Worm (Caenorhabditis elegans) whole organism, midembryonic: Measurements from ENCODE around the gene mup-4.

Source experiments
- T22C8.4 ChIP-seq: fragments of 200-800 bp; sonication (Bioruptor generic); IDR thresholded peaks from 2 replicates; pipeline ENCODE4 v1.3.6; 2022; ENCODE audit warnings: missing genetic modification characterization, missing compliant biosample characterization
- flt-1 ChIP-seq: fragments of 200-800 bp; sonication (Bioruptor generic); IDR thresholded peaks from 2 replicates; pipeline ENCODE4 v1.3.6; 2022; ENCODE audit warnings: missing genetic modification characterization, missing compliant biosample characterization
- med-1 ChIP-seq: sonication (generic microtip); optimal IDR thresholded peaks from 2 replicates; lab custom pipeline; 2017; ENCODE audit warnings: missing genetic modification characterization, mild to moderate bottlenecking, missing compliant biosample characterization, antibody characterized with exemption, missing genetic modification reagents; ENCODE audit not compliant: insufficient read depth
- tab-1 ChIP-seq: fragments of 200-800 bp; sonication (Bioruptor generic); IDR thresholded peaks from 2 replicates; pipeline ENCODE4 v1.3.6; 2022; ENCODE audit warnings: missing genetic modification characterization, missing compliant biosample characterization
- ztf-29 ChIP-seq: fragments of 200-800 bp; sonication (Bioruptor generic); IDR thresholded peaks from 2 replicates; pipeline ENCODE4 v1.3.6; 2022; ENCODE audit warnings: missing genetic modification reagents, missing genetic modification characterization, missing compliant biosample characterization

DNA sequence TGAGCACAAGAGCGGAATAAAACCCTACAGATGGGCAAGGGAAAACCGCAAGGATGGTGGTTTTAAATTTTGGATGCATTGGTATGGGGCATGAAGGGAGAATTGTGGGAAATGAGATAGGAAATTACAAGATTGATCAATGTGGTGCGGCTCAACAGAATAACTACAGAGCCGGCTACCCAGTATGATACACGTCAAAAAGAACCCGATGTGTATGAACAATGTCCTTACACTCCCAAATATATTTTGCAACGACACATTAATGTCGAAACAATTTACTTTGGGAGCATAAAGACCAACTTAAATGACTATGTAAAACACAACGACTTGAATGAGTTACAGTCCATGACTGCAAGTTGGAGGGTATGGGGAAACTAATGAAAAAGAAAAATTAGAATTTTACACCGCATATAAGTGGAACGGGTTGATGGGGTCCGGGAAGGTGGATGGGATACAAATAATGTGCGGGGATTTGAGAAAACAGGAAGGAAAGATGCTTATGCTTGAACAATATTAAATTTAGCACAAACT, 6.8 kb upstream of the mup-4 start:
- TF ChIP-seq T22C8.4 (GFP tag; lab: Robert Waterston, UW) (no peak), flt-1 (GFP tag; lab: Robert Waterston, UW) (no peak), tab-1 (GFP tag; lab: Robert Waterston, UW) (no peak), ztf-29 (no peak), med-1 (no peak)
